Worm (Caenorhabditis elegans) whole organism, L2 larva: ENCODE measurements around the gene C54F6.15.

Experiments
- Y55F3AM.14 ChIP-seq: fragments of 200-800 bp; sonication (Bioruptor generic); optimal IDR thresholded peaks from 2 replicates; lab custom pipeline; 2018; ENCODE audit warnings: mild to moderate bottlenecking, missing genetic modification characterization, missing compliant biosample characterization
- aly-2 ChIP-seq: fragments of 150-350 bp; optimal IDR thresholded peaks from 2 replicates; lab custom pipeline; 2014; ENCODE audit warnings: missing biosample characterization, missing genetic modification characterization
- lsy-2 ChIP-seq, 2 experiments: fragments of 150-350 bp in 1 of 2; sonication (generic microtip) in 1 of 2; optimal IDR thresholded peaks; 2 replicates each; lab custom pipeline; 2014 to 2017; ENCODE audit warnings: missing biosample characterization in 2 of 2, missing genetic modification characterization in 2 of 2
- mab-5 ChIP-seq: fragments of 150-350 bp; optimal IDR thresholded peaks from 2 replicates; lab custom pipeline; 2014; ENCODE audit warnings: missing biosample characterization, missing genetic modification characterization
- nhr-10 ChIP-seq: sonication (generic microtip); optimal IDR thresholded peaks from 2 replicates; lab custom pipeline; 2017; ENCODE audit warnings: missing biosample characterization, missing genetic modification characterization
- nhr-11 ChIP-seq: fragments of 150-350 bp; optimal IDR thresholded peaks from 2 replicates; lab custom pipeline; 2014; ENCODE audit warnings: missing biosample characterization, missing genetic modification characterization
- nhr-23 ChIP-seq: fragments of 150-350 bp; optimal IDR thresholded peaks from 2 replicates; lab custom pipeline; 2014; ENCODE audit warnings: missing biosample characterization, missing genetic modification reagents, missing genetic modification characterization
- skn-1 ChIP-seq: sonication (generic microtip); optimal IDR thresholded peaks from 2 replicates; lab custom pipeline; 2017; ENCODE audit warnings: missing biosample characterization, missing genetic modification characterization
- snpc-4 ChIP-seq: fragments of 150-350 bp; optimal IDR thresholded peaks from 2 replicates; lab custom pipeline; 2014; ENCODE audit warnings: missing biosample characterization, missing genetic modification characterization
- zag-1 ChIP-seq: fragments of 150-350 bp; optimal IDR thresholded peaks from 2 replicates; lab custom pipeline; 2014; ENCODE audit warnings: missing biosample characterization, missing genetic modification characterization
- ztf-4 ChIP-seq: fragments of 150-350 bp; optimal IDR thresholded peaks from 2 replicates; lab custom pipeline; 2014; ENCODE audit warnings: missing biosample characterization, missing genetic modification characterization

DNA sequence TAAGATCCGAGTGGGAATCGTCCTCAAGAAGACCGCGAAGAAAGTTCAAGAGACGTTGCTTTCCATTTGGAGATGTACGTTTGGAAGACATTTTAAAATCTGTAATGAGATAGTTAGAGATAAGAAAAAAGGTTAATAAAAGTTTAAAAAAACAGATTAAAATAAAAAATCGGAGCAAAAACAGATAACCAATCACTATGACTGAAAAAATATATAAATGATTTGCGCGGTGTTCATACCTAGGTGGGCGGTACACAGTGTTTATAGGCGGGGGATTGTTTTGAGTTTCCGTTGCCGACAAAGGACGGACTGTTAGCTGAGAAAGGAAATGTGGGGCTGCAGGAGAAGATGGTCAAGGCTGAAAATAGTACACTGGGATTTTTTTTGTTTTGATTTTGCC lies 36.5 kb upstream of the C54F6.15 start, which contains the start of gene ets-7:
- TF ChIP-seq lsy-2 (tag; optimal IDR thresholded peaks at IDR 0.05; lab: Kevin White, UChicago) (no peak), Y55F3AM.14 (GFP tag; lab: Kevin White, UChicago) (no peak), nhr-11 (no peak), ztf-4 (tag; lab: Kevin White, UChicago) (no peak), skn-1 (tag; lab: Kevin White, UChicago) (no peak), snpc-4 (tag; lab: Kevin White, UChicago) (no peak), mab-5 (tag; lab: Kevin White, UChicago) (no peak), aly-2 (tag; lab: Kevin White, UChicago) (no peak), zag-1 (tag; lab: Kevin White, UChicago) (no peak), nhr-10 (tag; lab: Kevin White, UChicago) (no peak), nhr-23 (no peak)
